Worm (Caenorhabditis elegans): Measurements from ENCODE around the gene qui-1.
"Not testable (repeated sequence)": the region's sequence is repeated elsewhere in the genome, so short reads cannot be mapped to it uniquely, and the experiment has no call there.

The qui-1 gene

ce11 chrIV:13593351-13593750, 31.7 kb downstream of the qui-1 start, which contains the start of gene Y45F10B.3:
Gene Y45F10B.3, plus strand, starts transcription at chrIV:13593651.
- no peak for TF ChIP-seq die-1 (tag; optimal IDR thresholded peaks at IDR 0.05)
- TF ChIP-seq F37B4.10 (GFP tag; IDR thresholded peaks at IDR 0.05): no peak
- no peak for TF ChIP-seq lir-1 (GFP tag; conservative IDR thresholded peaks at IDR 0.05)
- TF ChIP-seq pha-4 (tag; optimal IDR thresholded peaks at IDR 0.05): no peak
- TF ChIP-seq attf-5 (GFP tag; optimal IDR thresholded peaks at IDR 0.05): no peak
- TF ChIP-seq lsl-1 (GFP tag; optimal IDR thresholded peaks at IDR 0.05): no peak
- TF ChIP-seq B0019.2 (GFP tag; conservative IDR thresholded peaks at IDR 0.05): no peak
- TF ChIP-seq bed-1 (GFP tag; IDR thresholded peaks at IDR 0.05): no peak
- TF ChIP-seq ccch-3 (GFP tag; optimal IDR thresholded peaks at IDR 0.05): no peak
- TF ChIP-seq F22D6.2 (tag; optimal IDR thresholded peaks at IDR 0.05): no peak
- TF ChIP-seq F57A8.1 (GFP tag; optimal IDR thresholded peaks at IDR 0.05): no peak
- no peak for TF ChIP-seq madf-10 (tag; optimal IDR thresholded peaks at IDR 0.05)
- no peak for TF ChIP-seq B0336.3 (GFP tag; IDR thresholded peaks at IDR 0.05)
- TF ChIP-seq lin-54 (GFP tag; optimal IDR thresholded peaks at IDR 0.05): no peak
- no peak for TF ChIP-seq egl-18 (GFP tag; IDR thresholded peaks at IDR 0.05)
- TF ChIP-seq egrh-3 (GFP tag; IDR thresholded peaks at IDR 0.05): no peak
- no peak for TF ChIP-seq snpc-1.3 (tag; optimal IDR thresholded peaks at IDR 0.05; ENCODE audit: insufficient read depth)
- TF ChIP-seq D2030.7 (GFP tag; IDR thresholded peaks at IDR 0.05): no peak

ce11 chrIV:13597813-13598212, 36.2 kb downstream of the qui-1 start, which contains the start of gene Y45F10B.9:
Gene Y45F10B.9, minus strand, starts transcription at chrIV:13597913.
- not testable (repeated sequence) for TF ChIP-seq pha-4 (tag; optimal IDR thresholded peaks at IDR 0.05); akir-1 (GFP tag; optimal IDR thresholded peaks at IDR 0.05); zim-3 (tag; optimal IDR thresholded peaks at IDR 0.05)

- TF ChIP-seq tlf-1 (GFP tag; optimal IDR thresholded peaks at IDR 0.05) (no peak), rpc-1 (optimal IDR thresholded peaks at IDR 0.05) (no peak), rpc-1 (tag; optimal IDR thresholded peaks at IDR 0.05) (no peak), hsf-1 (GFP tag; IDR thresholded peaks at IDR 0.05) (0 out of 2 replicates have a peak, but pooled peaks have one; percentile 41), ekl-4 (GFP tag; IDR thresholded peaks at IDR 0.05) (no peak), dpl-1 (GFP tag; optimal IDR thresholded peaks at IDR 0.05) (no peak), D2030.7 (GFP tag; IDR thresholded peaks at IDR 0.05) (peak; percentile 66), ceh-27 (GFP tag; optimal IDR thresholded peaks at IDR 0.05) (no peak), ets-4 (GFP tag; optimal IDR thresholded peaks at IDR 0.05) (no peak), cebp-2 (GFP tag; IDR thresholded peaks at IDR 0.05) (no peak), xnd-1 (tag; optimal IDR thresholded peaks at IDR 0.05) (peak; percentile 25), rcor-1 (GFP tag; IDR thresholded peaks at IDR 0.05) (peak; percentile 14; the same call in 1 of the 2 replicates), ztf-26 (tag; optimal IDR thresholded peaks at IDR 0.05) (no peak), pbrm-1 (GFP tag; IDR thresholded peaks at IDR 0.05) (peak; percentile 80), F49E8.2 (tag; optimal IDR thresholded peaks at IDR 0.05; ENCODE audit: insufficient read depth) (peak; percentile 52), dox-1 (GFP tag; IDR thresholded peaks at IDR 0.05) (peak; percentile 34; the same call in 1 of the 2 replicates), ZK185.1 (tag; optimal IDR thresholded peaks at IDR 0.05; ENCODE audit: poor library complexity, severe bottlenecking) (no peak), snpc-4 (GFP tag; optimal IDR thresholded peaks at IDR 0.05) (peak; percentile 94), snpc-4 (tag; optimal IDR thresholded peaks at IDR 0.05) (peak; percentile 95 to 98 (median 96)), hmg-1.2 (GFP tag; IDR thresholded peaks at IDR 0.05) (peak; percentile 84), tbp1 (GFP tag; optimal IDR thresholded peaks at IDR 0.05) (peak; percentile 75), him-1 (tag; optimal IDR thresholded peaks at IDR 0.05) (peak; percentile 57), snpc-3.4 (tag; optimal IDR thresholded peaks at IDR 0.05) (peak; percentile 90), snpc-1.1 (tag; optimal IDR thresholded peaks at IDR 0.05; ENCODE audit: insufficient read depth) (peak; percentile 94), lsl-1 (GFP tag; optimal IDR thresholded peaks at IDR 0.05) (peak; percentile 43), attf-6 (GFP tag; IDR thresholded peaks at IDR 0.05) (peak; percentile 98), madf-6 (GFP tag; IDR thresholded peaks at IDR 0.05) (peak; percentile 74), snpc-1.3 (tag; optimal IDR thresholded peaks at IDR 0.05; ENCODE audit: insufficient read depth) (peak; percentile 76)
These were observed 39.0 kb downstream of the qui-1 start for ce11 chrIV:13600643-13601042.
